Fruit fly (Drosophila melanogaster): ENCODE measurements around the gene CG10674.

Gene CG10674

dm6 chr3L:5154917-5155613 lies 19.0 kb upstream of the CG10674 start:
- no peak for TF ChIP-seq ttk (optimal IDR thresholded peaks at IDR 0.05)

- TF ChIP-seq Sin3A (optimal IDR thresholded peaks at IDR 0.05): no peak
- TF ChIP-seq ttk (optimal IDR thresholded peaks at IDR 0.05): no peak
- no peak for TF ChIP-seq psq (optimal IDR thresholded peaks at IDR 0.05)
- no peak for TF ChIP-seq Myc (optimal IDR thresholded peaks at IDR 0.05)
- no peak for TF ChIP-seq h (optimal IDR thresholded peaks at IDR 0.05)
- TF ChIP-seq insv (optimal IDR thresholded peaks at IDR 0.05): no peak
Measured at dm6 chr3L:5152354-5152806, 16.3 kb upstream of the CG10674 start, which contains the start of the genes Gen and Srp54k. TSS of gene Gen (minus strand) at chr3L:5152376. TSS of gene Srp54k (plus strand) at chr3L:5152678.

dm6 chr3L:5145814-5146244 lies 9.7 kb upstream of the CG10674 start, which contains the start of the genes Fitm and AlaRS-m:
TSS of gene Fitm (minus strand) at chr3L:5146063.
TSS of gene AlaRS-m (plus strand) at chr3L:5146098.
- TF ChIP-seq Myc (optimal IDR thresholded peaks at IDR 0.05): no peak
- TF ChIP-seq ttk (optimal IDR thresholded peaks at IDR 0.05): no peak
- no peak for TF ChIP-seq insv (optimal IDR thresholded peaks at IDR 0.05)
- TF ChIP-seq Sin3A (optimal IDR thresholded peaks at IDR 0.05): no peak
- no peak for TF ChIP-seq h (optimal IDR thresholded peaks at IDR 0.05)
- no peak for TF ChIP-seq psq (optimal IDR thresholded peaks at IDR 0.05)

dm6 chr3L:5141380-5142101 lies 5.4 kb upstream of the CG10674 start, which contains the start of the genes Dhrs4 and Gdap1:
TSS of gene Dhrs4 (minus strand) at chr3L:5141646.
TSS of gene Gdap1 (plus strand) at chr3L:5141953.
- no peak for TF ChIP-seq psq (optimal IDR thresholded peaks at IDR 0.05)
- TF ChIP-seq insv (optimal IDR thresholded peaks at IDR 0.05): no peak
- no peak for TF ChIP-seq Myc (optimal IDR thresholded peaks at IDR 0.05)
- no peak for TF ChIP-seq Sin3A (optimal IDR thresholded peaks at IDR 0.05)
- TF ChIP-seq h (optimal IDR thresholded peaks at IDR 0.05): no peak
- no peak for TF ChIP-seq ttk (optimal IDR thresholded peaks at IDR 0.05)

DNA sequence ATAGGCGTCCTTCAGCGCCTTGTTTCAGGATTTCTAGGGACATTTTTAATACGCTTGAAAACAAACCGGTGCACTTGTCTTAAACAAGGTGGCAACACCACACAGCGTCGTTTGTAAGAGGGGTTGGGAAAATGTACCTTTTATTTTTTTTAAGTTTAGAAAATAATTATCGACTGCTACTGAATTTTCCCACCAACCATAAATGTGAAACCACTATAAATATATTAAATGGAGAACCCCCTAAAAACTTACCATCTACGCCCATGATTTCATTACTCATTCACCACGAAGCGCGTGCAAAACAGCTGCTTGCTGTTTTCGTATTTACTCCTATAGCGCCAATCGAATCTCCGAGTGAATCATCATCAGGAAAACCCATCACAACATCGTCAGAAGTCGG lies 3.2 kb upstream of the CG10674 start, which contains the start of the genes Tcs5 and CHMP2B:
Gene Tcs5 (minus strand): TSS at position 84 of the 400 bp plus-strand sequence.
Gene CHMP2B (plus strand): TSS at position 308 of the 400 bp plus-strand sequence.
- TF ChIP-seq psq (optimal IDR thresholded peaks at IDR 0.05): no peak
- TF ChIP-seq Sin3A (optimal IDR thresholded peaks at IDR 0.05): no peak
- no peak for TF ChIP-seq insv (optimal IDR thresholded peaks at IDR 0.05)
- TF ChIP-seq ttk (optimal IDR thresholded peaks at IDR 0.05): no peak
- no peak for TF ChIP-seq Myc (optimal IDR thresholded peaks at IDR 0.05)
- TF ChIP-seq h (optimal IDR thresholded peaks at IDR 0.05): no peak

- no peak for TF ChIP-seq Myc (optimal IDR thresholded peaks at IDR 0.05)
- no peak for TF ChIP-seq insv (optimal IDR thresholded peaks at IDR 0.05)
- no peak for TF ChIP-seq Sin3A (optimal IDR thresholded peaks at IDR 0.05)
Measured at dm6 chr3L:5133704-5134430, 2.2 kb downstream of the CG10674 start, which contains the start of gene Yod1. TSS of gene Yod1 (plus strand) at chr3L:5133871.

dm6 chr3L:5132966-5133365 lies 3.1 kb downstream of the CG10674 start, which contains the start of gene CG15213:
TSS of gene CG15213 (minus strand) at chr3L:5133220.
- TF ChIP-seq psq (optimal IDR thresholded peaks at IDR 0.05): no peak
- no peak for TF ChIP-seq Myc (optimal IDR thresholded peaks at IDR 0.05)
- no peak for TF ChIP-seq ttk (optimal IDR thresholded peaks at IDR 0.05)
- TF ChIP-seq insv (optimal IDR thresholded peaks at IDR 0.05): no peak
- no peak for TF ChIP-seq Sin3A (optimal IDR thresholded peaks at IDR 0.05)
- TF ChIP-seq h (optimal IDR thresholded peaks at IDR 0.05): no peak

DNA sequence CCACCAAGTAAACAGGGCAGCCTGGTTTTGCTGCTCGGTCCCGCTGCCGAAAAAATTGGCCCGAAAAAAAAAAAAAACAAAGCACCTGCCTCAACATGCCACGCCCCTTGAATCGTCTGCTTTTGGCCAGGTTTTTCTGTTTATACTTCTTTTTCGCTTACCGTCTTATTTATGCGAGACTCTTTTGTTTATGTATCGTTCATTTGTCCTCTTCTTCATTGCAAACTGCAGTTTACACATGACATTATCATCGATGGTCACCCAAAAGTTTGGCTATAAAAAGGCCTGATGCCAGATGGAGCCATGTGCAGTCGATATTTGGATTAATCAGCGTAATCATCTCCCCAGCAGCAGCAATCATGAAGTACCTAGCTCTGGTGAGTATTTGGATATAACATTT lies 4.8 kb downstream of the CG10674 start, which contains the start of gene CG15212:
Gene CG15212 (plus strand): TSS at position 301 of the 400 bp plus-strand sequence.
- TF ChIP-seq Myc (optimal IDR thresholded peaks at IDR 0.05): no peak
- no peak for TF ChIP-seq Sin3A (optimal IDR thresholded peaks at IDR 0.05)
- no peak for TF ChIP-seq h (optimal IDR thresholded peaks at IDR 0.05)
- no peak for TF ChIP-seq psq (optimal IDR thresholded peaks at IDR 0.05)
- TF ChIP-seq insv (optimal IDR thresholded peaks at IDR 0.05): no peak
- no peak for TF ChIP-seq ttk (optimal IDR thresholded peaks at IDR 0.05)

DNA sequence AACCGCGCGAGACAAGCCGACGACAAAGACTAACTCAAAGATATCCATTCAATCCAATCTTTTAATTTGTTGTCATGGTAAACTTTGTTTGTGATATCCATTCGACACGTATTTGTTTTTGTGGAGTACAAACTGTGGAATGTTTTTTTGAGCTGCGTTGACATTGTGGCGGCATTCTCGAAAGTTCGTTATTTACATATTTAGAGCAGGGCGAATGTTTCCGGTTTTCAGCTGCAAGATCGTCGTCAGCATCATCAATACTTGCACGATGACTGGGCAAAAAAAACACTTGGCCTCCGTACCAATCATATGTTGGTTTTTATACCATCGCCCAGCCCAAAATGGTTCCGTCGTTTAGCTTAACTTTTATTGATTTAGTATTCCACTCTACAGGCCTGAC lies 5.6 kb downstream of the CG10674 start:
- TF ChIP-seq h (optimal IDR thresholded peaks at IDR 0.05) (no peak), psq (optimal IDR thresholded peaks at IDR 0.05) (no peak), insv (optimal IDR thresholded peaks at IDR 0.05) (no peak), Myc (optimal IDR thresholded peaks at IDR 0.05) (no peak), Sin3A (optimal IDR thresholded peaks at IDR 0.05) (no peak), ttk (optimal IDR thresholded peaks at IDR 0.05) (no peak)

DNA sequence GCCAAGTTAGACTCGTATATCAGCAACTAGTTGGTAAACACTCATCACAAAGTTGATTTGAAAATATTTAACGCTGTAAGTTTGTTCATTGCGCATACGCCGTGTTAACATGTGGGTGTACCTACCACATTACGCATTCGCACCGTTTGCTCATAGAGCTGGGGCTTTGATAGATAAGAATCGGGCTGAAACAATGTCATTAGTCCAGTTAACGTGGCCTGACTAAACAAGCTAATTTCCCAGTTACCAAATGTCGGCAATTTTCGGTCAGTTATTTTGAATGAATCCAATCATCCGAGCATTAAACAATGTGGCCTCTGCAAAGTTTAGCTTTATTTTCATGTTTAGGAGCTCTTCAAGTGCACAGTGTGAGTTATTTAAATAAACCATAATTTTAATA lies 6.9 kb downstream of the CG10674 start, which contains the start of gene CG4597:
Gene CG4597 (plus strand): TSS at position 301 of the 400 bp plus-strand sequence.
- TF ChIP-seq psq (optimal IDR thresholded peaks at IDR 0.05) (no peak), insv (optimal IDR thresholded peaks at IDR 0.05) (no peak), Myc (optimal IDR thresholded peaks at IDR 0.05) (no peak), h (optimal IDR thresholded peaks at IDR 0.05) (no peak), Sin3A (optimal IDR thresholded peaks at IDR 0.05) (no peak), ttk (optimal IDR thresholded peaks at IDR 0.05) (no peak)

DNA sequence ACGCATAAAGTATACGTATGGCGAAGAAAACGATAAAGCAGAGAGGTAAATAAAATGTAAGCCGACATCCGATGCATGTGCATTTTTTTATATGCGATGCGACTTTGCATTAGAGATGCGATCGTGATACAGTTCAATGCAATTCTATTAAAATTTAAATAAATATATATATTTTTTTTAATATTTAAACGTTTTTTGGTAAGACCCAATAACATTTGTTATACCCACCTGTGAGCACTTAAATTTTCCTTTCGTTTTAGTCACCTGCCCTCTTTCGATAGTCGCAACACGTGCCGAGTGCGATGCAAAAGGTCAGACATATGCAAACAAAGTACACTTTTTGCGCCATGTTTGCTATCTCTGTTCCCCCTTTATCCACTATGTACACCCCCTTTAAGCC lies 7.9 kb downstream of the CG10674 start:
- TF ChIP-seq h (optimal IDR thresholded peaks at IDR 0.05) (no peak), Sin3A (optimal IDR thresholded peaks at IDR 0.05) (no peak), psq (optimal IDR thresholded peaks at IDR 0.05) (no peak), insv (optimal IDR thresholded peaks at IDR 0.05) (no peak), ttk (optimal IDR thresholded peaks at IDR 0.05) (no peak), Myc (optimal IDR thresholded peaks at IDR 0.05) (no peak)
